Worm (Caenorhabditis elegans) whole organism, dauer: Measurements from ENCODE around the gene F46C5.2.

Experiments used
- unc-62 ChIP-seq: sonication (generic microtip); optimal IDR thresholded peaks from 2 replicates; lab custom pipeline; 2017; ENCODE audit warnings: missing biosample characterization, missing genetic modification reagents, missing genetic modification characterization

F46C5.2 gene

ce11 chrII:8810679-8811413 lies 18.2 kb downstream of the F46C5.2 start, which contains the start of the genes F46C5.9 and rer-1:
Gene F46C5.9, minus strand, starts transcription at chrII:8810729.
Gene rer-1, plus strand, starts transcription at chrII:8811370.
- TF ChIP-seq unc-62 (GFP tag; lab: Kevin White, UChicago), result no peak

ce11 chrII:8808482-8808881 lies 20.6 kb downstream of the F46C5.2 start, which contains the start of gene F07H5.10:
Gene F07H5.10, minus strand, starts transcription at chrII:8808582.
- no peak for TF ChIP-seq unc-62 (GFP tag; lab: Kevin White, UChicago)

- no peak for TF ChIP-seq unc-62 (GFP tag; lab: Kevin White, UChicago)
These were observed 22.2 kb downstream of the F46C5.2 start, which contains the start of gene pho-13 for ce11 chrII:8806921-8807320. Gene pho-13, minus strand, starts transcription at chrII:8807021.

DNA sequence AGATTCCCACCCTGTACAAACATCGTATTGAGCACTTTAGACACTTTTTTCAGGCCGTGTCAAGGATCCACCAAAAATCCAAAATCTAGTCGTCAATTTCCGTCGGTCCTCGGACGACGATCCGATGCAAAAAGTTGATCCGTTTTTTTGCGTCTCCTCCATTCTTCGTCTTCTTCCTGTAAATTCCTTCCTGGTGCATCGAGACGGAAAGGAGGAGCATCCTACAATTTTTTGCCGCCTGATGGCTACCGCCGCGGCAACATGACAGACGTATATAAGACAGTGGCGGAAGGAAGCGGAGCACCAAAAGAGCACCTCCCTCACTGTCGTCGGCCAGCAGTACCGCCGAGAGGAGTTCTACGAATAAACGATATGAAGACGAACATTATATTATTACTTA lies 28.3 kb downstream of the F46C5.2 start, which contains the start of gene appg-2:
Gene appg-2 (plus strand): TSS at position 301 of the 400 bp plus-strand sequence.
- TF ChIP-seq unc-62 (GFP tag; lab: Kevin White, UChicago), result no peak

DNA sequence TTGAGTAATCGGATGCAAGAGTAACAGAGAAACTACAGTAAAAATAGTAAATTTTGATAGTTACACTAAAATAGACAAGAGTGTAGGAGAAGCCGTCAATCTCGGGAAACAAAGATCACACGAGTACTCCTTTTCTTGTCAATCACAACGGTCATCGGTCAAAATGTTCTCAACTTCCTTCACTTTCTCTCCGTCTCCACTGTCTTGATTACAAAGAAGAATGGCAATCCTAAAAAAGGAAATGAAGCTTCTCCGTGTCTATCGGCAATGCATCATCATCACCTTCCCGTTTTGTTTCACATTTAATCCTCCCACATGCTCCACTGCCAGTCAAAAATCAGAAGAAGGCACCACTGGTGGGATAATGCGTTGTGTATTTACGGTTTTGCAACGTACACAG lies 29.4 kb downstream of the F46C5.2 start:
- TF ChIP-seq unc-62 (GFP tag; lab: Kevin White, UChicago), result no peak

ce11 chrII:8796391-8796790 lies 32.7 kb downstream of the F46C5.2 start:
- TF ChIP-seq unc-62 (GFP tag; lab: Kevin White, UChicago), result no peak

DNA sequence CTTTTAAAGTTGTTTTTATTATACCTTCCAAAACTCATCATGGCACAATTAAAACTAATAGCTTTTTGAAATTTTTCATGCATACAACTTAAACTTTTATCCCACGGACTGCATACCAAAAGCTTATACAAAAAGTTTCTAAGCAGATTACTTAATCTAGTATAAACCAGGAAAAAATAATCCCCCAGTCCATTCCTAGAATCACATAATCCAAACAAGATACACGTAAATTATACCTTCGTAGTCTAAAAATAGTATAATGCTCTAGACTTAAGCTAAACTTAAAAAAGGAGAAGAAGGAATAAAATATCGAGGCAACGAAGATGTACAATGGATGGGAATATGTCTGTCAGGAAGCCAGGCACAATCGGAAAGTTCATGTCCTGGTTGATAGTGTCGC lies 33.9 kb downstream of the F46C5.2 start:
- no peak for TF ChIP-seq unc-62 (GFP tag; lab: Kevin White, UChicago)

ce11 chrII:8794072-8794471 lies 35.0 kb downstream of the F46C5.2 start, which contains the start of gene F07H5.7:
Gene F07H5.7, minus strand, starts transcription at chrII:8794172.
- no peak for TF ChIP-seq unc-62 (GFP tag; lab: Kevin White, UChicago)

DNA sequence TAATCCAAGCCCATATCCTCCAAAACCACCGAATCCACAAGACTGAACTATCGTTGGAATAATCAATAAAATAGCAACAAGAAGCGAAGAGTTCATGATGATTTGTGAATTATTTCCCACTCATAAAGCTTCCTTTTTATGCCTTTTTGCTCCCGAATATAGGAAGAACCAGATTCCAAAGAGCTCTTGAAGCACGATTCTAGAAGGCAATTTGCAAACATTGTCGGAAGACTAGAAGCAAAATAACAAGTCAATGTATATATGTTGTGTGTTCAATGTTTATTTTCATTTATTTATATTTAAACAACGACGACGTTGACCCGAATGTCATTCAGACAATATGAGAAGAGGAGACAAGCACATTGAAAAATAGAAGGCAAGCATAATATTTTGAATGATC lies 36.4 kb downstream of the F46C5.2 start, which contains the start of gene idpa-2:
Gene idpa-2 (minus strand): TSS at position 101 of the 400 bp plus-strand sequence.
- TF ChIP-seq unc-62 (GFP tag; lab: Kevin White, UChicago), result no peak

ce11 chrII:8789828-8790558 lies 39.1 kb downstream of the F46C5.2 start, which contains the start of gene F07H5.13:
Gene F07H5.13, plus strand, starts transcription at chrII:8790557.
- TF ChIP-seq unc-62 (GFP tag; lab: Kevin White, UChicago), result no peak

DNA sequence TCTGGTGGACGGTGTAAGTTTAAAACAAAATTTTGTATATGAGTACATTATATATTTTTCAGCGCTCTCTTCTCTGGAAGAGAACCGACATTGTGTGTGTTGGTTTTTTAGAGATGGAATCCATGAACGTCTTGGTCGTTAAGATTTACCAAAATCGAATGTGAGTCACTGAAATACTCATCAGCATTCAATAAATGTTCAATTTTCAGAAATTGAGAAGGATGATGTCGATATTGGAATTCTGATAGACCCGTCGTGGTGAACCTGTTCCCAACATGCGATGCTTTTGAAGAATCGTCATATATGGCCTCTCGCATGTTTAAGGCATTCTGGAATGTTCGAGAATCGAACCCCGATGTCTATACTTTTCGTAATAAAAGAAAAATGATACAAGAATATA lies 40.3 kb downstream of the F46C5.2 start:
- TF ChIP-seq unc-62 (GFP tag; lab: Kevin White, UChicago), result no peak

- TF ChIP-seq unc-62 (GFP tag; lab: Kevin White, UChicago), result no peak
These were observed 41.7 kb downstream of the F46C5.2 start for ce11 chrII:8787376-8787775.

DNA sequence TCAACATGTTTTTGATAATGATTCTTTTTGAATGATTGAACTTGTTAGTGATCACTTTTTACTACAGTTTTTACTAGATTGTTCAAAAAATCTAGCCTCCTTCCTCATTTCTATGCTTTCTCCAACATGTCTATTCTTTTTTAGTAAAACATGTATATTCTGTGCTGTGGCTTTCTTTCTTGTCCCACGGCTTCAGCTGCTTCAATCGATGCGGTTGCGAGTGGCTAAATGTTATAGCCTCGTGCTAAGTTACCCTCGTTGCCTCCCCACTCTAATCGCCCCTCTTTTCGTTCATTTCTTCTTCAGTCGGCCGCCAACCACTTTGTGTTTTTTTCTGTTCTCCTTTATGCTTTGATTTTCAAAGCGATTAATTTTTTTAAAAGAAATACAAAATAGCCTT lies 43.2 kb downstream of the F46C5.2 start:
- TF ChIP-seq unc-62 (GFP tag; lab: Kevin White, UChicago), result no peak

ce11 chrII:8784235-8784928 lies 44.7 kb downstream of the F46C5.2 start:
- TF ChIP-seq unc-62 (GFP tag; lab: Kevin White, UChicago), result no peak

ce11 chrII:8783451-8783967 lies 45.6 kb downstream of the F46C5.2 start, which contains the start of gene sgn-1:
Gene sgn-1, minus strand, starts transcription at chrII:8783670.
- TF ChIP-seq unc-62 (GFP tag; lab: Kevin White, UChicago), result no peak
